Worm (Caenorhabditis elegans) whole organism, L4 larva: ENCODE data around the gene crh-2.

Experiments used
- F44E2.7 ChIP-seq: fragments of 200-800 bp; sonication (Bioruptor generic); IDR thresholded peaks from 2 replicates; pipeline ENCODE4 v2.1.2; 2022; ENCODE audit warnings: missing genetic modification characterization, missing compliant biosample characterization
- T20F7.1 ChIP-seq: fragments of 200-800 bp; sonication (Bioruptor generic); optimal IDR thresholded peaks from 2 replicates; lab custom pipeline; 2018; ENCODE audit warnings: mild to moderate bottlenecking, missing genetic modification characterization, missing compliant biosample characterization
- Y48G9A.11 ChIP-seq: fragments of 200-800 bp; sonication (Bioruptor generic); IDR thresholded peaks from 2 replicates; pipeline ENCODE4 v1.3.6; 2022; ENCODE audit warnings: missing genetic modification reagents, missing genetic modification characterization, missing compliant biosample characterization
- Y5F2A.4 ChIP-seq: fragments of 200-800 bp; sonication (Bioruptor generic); optimal IDR thresholded peaks from 2 replicates; lab custom pipeline; 2018; ENCODE audit warnings: mild to moderate bottlenecking, missing genetic modification characterization, missing compliant biosample characterization
- aha-1 ChIP-seq: fragments of 150-350 bp; peaks from one replicate; lab custom pipeline; 2014; ENCODE audit warnings: missing biosample characterization, missing genetic modification characterization
- ama-1 ChIP-seq: fragments of 150-350 bp; optimal IDR thresholded peaks from 2 replicates; lab custom pipeline; 2014; ENCODE audit warnings: inconsistent platforms, mixed read lengths
- attf-4 ChIP-seq: sonication (generic microtip); optimal IDR thresholded peaks from 3 replicates; lab custom pipeline; 2017; ENCODE audit warnings: missing biosample characterization, missing genetic modification characterization
- ceh-28 ChIP-seq: fragments of 150-350 bp; optimal IDR thresholded peaks from 2 replicates; lab custom pipeline; 2014; ENCODE audit warnings: missing biosample characterization, missing genetic modification reagents, missing genetic modification characterization
- ceh-32 ChIP-seq: sonication (generic microtip); optimal IDR thresholded peaks from 2 replicates; lab custom pipeline; 2016; ENCODE audit warnings: mild to moderate bottlenecking, missing genetic modification characterization, missing compliant biosample characterization; ENCODE audit not compliant: poor library complexity
- ceh-82 ChIP-seq: sonication (generic microtip); optimal IDR thresholded peaks from 2 replicates; lab custom pipeline; 2017; ENCODE audit warnings: missing biosample characterization, missing genetic modification characterization
- ces-1 ChIP-seq: fragments of 150-350 bp; sonication (generic microtip); optimal IDR thresholded peaks from 4 replicates; lab custom pipeline; 2014; ENCODE audit warnings: missing biosample characterization, missing genetic modification reagents, missing genetic modification characterization
- ctbp-1 ChIP-seq: fragments of 200-800 bp; sonication (Bioruptor generic); IDR thresholded peaks from 2 replicates; pipeline ENCODE4 v1.3.6; 2022; ENCODE audit warnings: missing genetic modification reagents, missing genetic modification characterization, missing compliant biosample characterization
- daf-12 ChIP-seq: fragments of 150-350 bp; optimal IDR thresholded peaks from 2 replicates; lab custom pipeline; 2014; ENCODE audit warnings: missing biosample characterization, missing genetic modification reagents, missing genetic modification characterization
- dmd-8 ChIP-seq: fragments of 200-800 bp; sonication (Bioruptor generic); IDR thresholded peaks from 2 replicates; pipeline ENCODE4 v1.3.6; 2022; ENCODE audit warnings: missing genetic modification characterization, missing compliant biosample characterization
- duxl-1 ChIP-seq: sonication (generic microtip); optimal IDR thresholded peaks from 2 replicates; lab custom pipeline; 2016; ENCODE audit warnings: mild to moderate bottlenecking, missing genetic modification characterization, moderate library complexity, missing compliant biosample characterization; ENCODE audit not compliant: poor library complexity
- fos-1 ChIP-seq: fragments of 150-350 bp; optimal IDR thresholded peaks from 2 replicates; lab custom pipeline; 2014; ENCODE audit warnings: missing biosample characterization, missing genetic modification characterization
- gei-8 ChIP-seq: fragments of 200-800 bp; sonication (Bioruptor generic); optimal IDR thresholded peaks from 2 replicates; lab custom pipeline; 2018; ENCODE audit warnings: mild to moderate bottlenecking, missing genetic modification characterization, missing compliant biosample characterization
- hif-1 ChIP-seq, 2 experiments: sonication (generic microtip); optimal IDR thresholded peaks; 2 replicates each; lab custom pipeline; 2016 to 2017; ENCODE audit warnings: missing compliant biosample characterization in 2 of 2, missing genetic modification characterization in 2 of 2, missing genetic modification reagents in 2 of 2, missing genotype in 2 of 2, mild to moderate bottlenecking in 1 of 2
- jun-1 ChIP-seq: fragments of 150-350 bp; optimal IDR thresholded peaks from 2 replicates; lab custom pipeline; 2014; ENCODE audit warnings: missing biosample characterization, missing genetic modification reagents, missing genetic modification characterization
- lim-7 ChIP-seq: fragments of 200-800 bp; sonication (Bioruptor generic); IDR thresholded peaks from 2 replicates; pipeline ENCODE4 v1.3.6; 2022; ENCODE audit warnings: missing genetic modification characterization, missing compliant biosample characterization
- lin-15B ChIP-seq: fragments of 150-350 bp; sonication (generic microtip); optimal IDR thresholded peaks from 3 replicates; lab custom pipeline; 2014; ENCODE audit warnings: missing biosample characterization, missing genetic modification characterization
- lin-29 ChIP-seq: fragments of 200-800 bp; sonication (Bioruptor generic); IDR thresholded peaks from 2 replicates; pipeline ENCODE4 v1.3.6; 2022; ENCODE audit warnings: missing genetic modification reagents, missing genetic modification characterization, missing compliant biosample characterization
- madf-5 ChIP-seq, 2 experiments: fragments of 200-800 bp; sonication (Bioruptor generic); IDR thresholded peaks; 2 replicates each; pipeline ENCODE4 v1.3.6; 2022; ENCODE audit warnings: missing compliant biosample characterization in 2 of 2, missing genetic modification characterization in 2 of 2
- mxl-2 ChIP-seq: fragments of 200-800 bp; sonication (Bioruptor generic); conservative IDR thresholded peaks from 2 replicates; pipeline ENCODE4 v1.3.6; 2022; ENCODE audit warnings: missing genetic modification reagents, missing genetic modification characterization, missing compliant biosample characterization
- nhr-10 ChIP-seq: fragments of 150-350 bp; optimal IDR thresholded peaks from 2 replicates; lab custom pipeline; 2014; ENCODE audit warnings: missing biosample characterization, missing genetic modification characterization
- nhr-102 ChIP-seq: sonication (generic microtip); optimal IDR thresholded peaks from 2 replicates; lab custom pipeline; 2016; ENCODE audit warnings: mild to moderate bottlenecking, missing genetic modification characterization, moderate library complexity, missing compliant biosample characterization
- nhr-11 ChIP-seq: fragments of 150-350 bp; optimal IDR thresholded peaks from 2 replicates; lab custom pipeline; 2014; ENCODE audit warnings: missing biosample characterization, missing genetic modification characterization
- nhr-28 ChIP-seq: fragments of 150-350 bp; optimal IDR thresholded peaks from 2 replicates; lab custom pipeline; 2014; ENCODE audit warnings: missing biosample characterization, missing genetic modification characterization
- pqm-1 ChIP-seq: sonication (generic microtip); optimal IDR thresholded peaks from 2 replicates; lab custom pipeline; 2017; ENCODE audit warnings: missing biosample characterization, missing genetic modification characterization
- rbr-2 ChIP-seq: sonication (generic microtip); optimal IDR thresholded peaks from 2 replicates; lab custom pipeline; 2016; ENCODE audit warnings: missing genotype, missing genetic modification characterization, missing compliant biosample characterization
- set-16 ChIP-seq: fragments of 200-800 bp; sonication (Bioruptor generic); IDR thresholded peaks from 2 replicates; pipeline ENCODE4 v1.3.6; 2022; ENCODE audit warnings: missing genetic modification reagents, missing genetic modification characterization, missing compliant biosample characterization
- snpc-1.2 ChIP-seq: fragments of 200-800 bp; sonication (Bioruptor generic); IDR thresholded peaks from 2 replicates; pipeline ENCODE4 v1.3.6; 2022; ENCODE audit warnings: missing genetic modification reagents, missing genetic modification characterization, missing compliant biosample characterization
- snpc-4 ChIP-seq: fragments of 150-350 bp; optimal IDR thresholded peaks from 2 replicates; lab custom pipeline; 2014; ENCODE audit warnings: missing biosample characterization, missing genetic modification characterization
- spr-1 ChIP-seq: sonication (generic microtip); optimal IDR thresholded peaks from 2 replicates; lab custom pipeline; 2016; ENCODE audit warnings: mild to moderate bottlenecking, missing genetic modification characterization, missing compliant biosample characterization
- tag-97 ChIP-seq: fragments of 200-800 bp; sonication (Bioruptor generic); IDR thresholded peaks from 2 replicates; pipeline ENCODE4 v1.3.6; 2022; ENCODE audit warnings: missing genetic modification characterization, missing compliant biosample characterization
- unc-130 ChIP-seq: sonication (generic microtip); optimal IDR thresholded peaks from 2 replicates; lab custom pipeline; 2016; ENCODE audit warnings: missing genetic modification reagents, missing genetic modification characterization, missing compliant biosample characterization
- unc-62 ChIP-seq, 3 experiments: fragments of 150-350 bp in 1 of 3; sonication (generic microtip); optimal IDR thresholded peaks in 2 of 3; peaks in 1 of 3; 1 replicate in 1 of 3; 2 replicates in 2 of 3; lab custom pipeline; 2014 to 2017; ENCODE audit warnings: missing biosample characterization in 3 of 3, missing genetic modification characterization in 3 of 3, missing genetic modification reagents in 3 of 3, missing genotype in 1 of 3
- vab-7 ChIP-seq: fragments of 200-800 bp; sonication (Bioruptor generic); IDR thresholded peaks from 2 replicates; pipeline ENCODE4 v1.3.6; 2022; ENCODE audit warnings: missing genetic modification reagents, missing genetic modification characterization, missing compliant biosample characterization

The crh-2 gene

ce11 chrII:5222830-5223229 is 35.5 kb upstream of the crh-2 start:
- TF ChIP-seq tag-97 (GFP tag; lab: Robert Waterston, UW) (no peak), mxl-2 (no peak), hif-1 (tag; optimal IDR thresholded peaks at IDR 0.05; lab: Kevin White, UChicago) (no peak), ceh-32 (tag; lab: Kevin White, UChicago) (no peak), nhr-11 (tag; lab: Kevin White, UChicago) (peak; percentile 9), ama-1 (no peak), nhr-102 (tag; lab: Kevin White, UChicago) (no peak), aha-1 (peak; percentile 46)

- TF ChIP-seq unc-62 (GFP tag; optimal IDR thresholded peaks at IDR 0.05 in 1 of 2; lab: Kevin White, UChicago), result peak in 1 of 2 experiments; percentile 58
- no peak for TF ChIP-seq unc-62 (tag; optimal IDR thresholded peaks at IDR 0.05; lab: Kevin White, UChicago)
- TF ChIP-seq spr-1 (tag; lab: Kevin White, UChicago), result no peak
These were observed 33.3 kb upstream of the crh-2 start for ce11 chrII:5220648-5221047.

ce11 chrII:5218349-5218748 is 31.0 kb upstream of the crh-2 start:
- no peak for TF ChIP-seq rbr-2 (tag; lab: Kevin White, UChicago)
- no peak for TF ChIP-seq F44E2.7
- TF ChIP-seq ceh-28 (tag; lab: Kevin White, UChicago), result no peak
- peak; percentile 39 for TF ChIP-seq aha-1
- TF ChIP-seq mxl-2, result no peak

- TF ChIP-seq madf-5 (GFP tag; IDR thresholded peaks at IDR 0.05; lab: Robert Waterston, UW) (no peak), unc-130 (no peak), hif-1 (tag; optimal IDR thresholded peaks at IDR 0.05; lab: Kevin White, UChicago) (no peak), ces-1 (GFP tag; lab: Kevin White, UChicago) (no peak), ceh-82 (no peak)
These were observed 25.3 kb upstream of the crh-2 start, which contains the start of gene C34F11.1 for ce11 chrII:5212675-5213074. TSS of gene C34F11.1 (plus strand) at chrII:5212975.

- TF ChIP-seq Y48G9A.11 (GFP tag; lab: Robert Waterston, UW), result no peak
- TF ChIP-seq set-16 (GFP tag; lab: Robert Waterston, UW), result no peak
- no peak for TF ChIP-seq vab-7
- TF ChIP-seq pqm-1 (tag; lab: Kevin White, UChicago), result no peak
- TF ChIP-seq aha-1, result peak; percentile 90
- TF ChIP-seq nhr-10, result no peak
These were observed 24.6 kb upstream of the crh-2 start, which contains the start of gene C34F11.2 for ce11 chrII:5211970-5212369. TSS of gene C34F11.2 (plus strand) at chrII:5212270.

- TF ChIP-seq snpc-1.2 (GFP tag; lab: Robert Waterston, UW), result no peak
- TF ChIP-seq attf-4, result no peak
- no peak for TF ChIP-seq Y5F2A.4 (GFP tag; lab: Kevin White, UChicago)
- TF ChIP-seq snpc-4 (tag; lab: Kevin White, UChicago), result no peak
- TF ChIP-seq fos-1 (tag; lab: Kevin White, UChicago), result no peak
- TF ChIP-seq hif-1 (tag; optimal IDR thresholded peaks at IDR 0.05; lab: Kevin White, UChicago), result no peak
- peak in 1 of 2 experiments; percentile 95 for TF ChIP-seq unc-62 (GFP tag; optimal IDR thresholded peaks at IDR 0.05 in 1 of 2; lab: Kevin White, UChicago)
- TF ChIP-seq unc-62 (tag; optimal IDR thresholded peaks at IDR 0.05; lab: Kevin White, UChicago), result no peak
- no peak for TF ChIP-seq duxl-1 (tag; lab: Kevin White, UChicago)
- no peak for TF ChIP-seq lin-29 (GFP tag; lab: Robert Waterston, UW)
- TF ChIP-seq jun-1 (tag; lab: Kevin White, UChicago), result no peak
- no peak for TF ChIP-seq daf-12 (tag; lab: Kevin White, UChicago)
- no peak for TF ChIP-seq dmd-8 (GFP tag; lab: Robert Waterston, UW)
- TF ChIP-seq lim-7 (GFP tag; lab: Robert Waterston, UW), result no peak
- no peak for TF ChIP-seq gei-8 (GFP tag; lab: Kevin White, UChicago)
- peak; percentile 27 for TF ChIP-seq aha-1
- no peak for TF ChIP-seq tag-97 (GFP tag; lab: Robert Waterston, UW)
- no peak for TF ChIP-seq ctbp-1 (GFP tag; lab: Robert Waterston, UW)
- TF ChIP-seq ces-1 (GFP tag; lab: Kevin White, UChicago), result no peak
- peak; percentile 64 for TF ChIP-seq nhr-28 (tag; lab: Kevin White, UChicago)
- TF ChIP-seq T20F7.1 (GFP tag; lab: Kevin White, UChicago), result no peak
- no peak for TF ChIP-seq lin-15B
These were observed 23.5 kb upstream of the crh-2 start, which contains the start of gene C34F11.8 for ce11 chrII:5210830-5211229. TSS of gene C34F11.8 (minus strand) at chrII:5210964.
